Fruit fly (Drosophila melanogaster): Measurements from ENCODE around the gene fwe.

The fwe gene

dm6 chr3L:15815353-15816142, 662 bp downstream of the fwe start:
- TF ChIP-seq noc (tag; optimal IDR thresholded peaks at IDR 0.05) = peak; percentile 70

dm6 chr3L:15813988-15814387, 2.2 kb downstream of the fwe start:
- TF ChIP-seq noc (tag; optimal IDR thresholded peaks at IDR 0.05) = no peak

dm6 chr3L:15809768-15810167, 6.4 kb downstream of the fwe start:
- TF ChIP-seq noc (tag; optimal IDR thresholded peaks at IDR 0.05) = no peak

- no peak for TF ChIP-seq noc (tag; optimal IDR thresholded peaks at IDR 0.05)
These were observed 7.0 kb downstream of the fwe start, which contains the start of gene CG13445 for dm6 chr3L:15809185-15809584. Gene CG13445 (plus strand): TSS chr3L:15809485.

dm6 chr3L:15808667-15809066, 7.5 kb downstream of the fwe start:
- no peak for TF ChIP-seq noc (tag; optimal IDR thresholded peaks at IDR 0.05)

- TF ChIP-seq noc (tag; optimal IDR thresholded peaks at IDR 0.05) = no peak
These were observed 8.2 kb downstream of the fwe start, which contains the start of gene CG6244 for dm6 chr3L:15808022-15808421. Gene CG6244 (plus strand): TSS chr3L:15808322.

dm6 chr3L:15802655-15803054, 13.6 kb downstream of the fwe start:
- TF ChIP-seq noc (tag; optimal IDR thresholded peaks at IDR 0.05) = no peak

- no peak for TF ChIP-seq noc (tag; optimal IDR thresholded peaks at IDR 0.05)
These were observed 14.1 kb downstream of the fwe start for dm6 chr3L:15802117-15802516.

- no peak for TF ChIP-seq noc (tag; optimal IDR thresholded peaks at IDR 0.05)
These were observed 21.9 kb downstream of the fwe start for dm6 chr3L:15794311-15794710.

dm6 chr3L:15791072-15791471, 25.1 kb downstream of the fwe start:
- no peak for TF ChIP-seq noc (tag; optimal IDR thresholded peaks at IDR 0.05)

dm6 chr3L:15787406-15787805, 28.8 kb downstream of the fwe start:
- no peak for TF ChIP-seq noc (tag; optimal IDR thresholded peaks at IDR 0.05)

- TF ChIP-seq noc (tag; optimal IDR thresholded peaks at IDR 0.05) = no peak
These were observed 30.8 kb downstream of the fwe start for dm6 chr3L:15785368-15785767.

- no peak for TF ChIP-seq noc (tag; optimal IDR thresholded peaks at IDR 0.05)
These were observed 37.3 kb downstream of the fwe start for dm6 chr3L:15778951-15779350.

- no peak for TF ChIP-seq noc (tag; optimal IDR thresholded peaks at IDR 0.05)
These were observed 38.4 kb downstream of the fwe start for dm6 chr3L:15777839-15778238.

dm6 chr3L:15777383-15777782, 38.8 kb downstream of the fwe start:
- no peak for TF ChIP-seq noc (tag; optimal IDR thresholded peaks at IDR 0.05)

dm6 chr3L:15775498-15775897, 40.7 kb downstream of the fwe start:
- no peak for TF ChIP-seq noc (tag; optimal IDR thresholded peaks at IDR 0.05)

dm6 chr3L:15772239-15772638, 44.0 kb downstream of the fwe start:
- TF ChIP-seq noc (tag; optimal IDR thresholded peaks at IDR 0.05) = peak; percentile 11

dm6 chr3L:15771565-15771964, 44.6 kb downstream of the fwe start:
- no peak for TF ChIP-seq noc (tag; optimal IDR thresholded peaks at IDR 0.05)
